Worm (Caenorhabditis elegans) whole organism, mixed stage, embryonic: ENCODE measurements around the gene T19C3.5.

Experiments used
- bed-3 ChIP-seq: fragments of 200-800 bp; sonication (Bioruptor generic); optimal IDR thresholded peaks from 3 replicates; lab custom pipeline; 2018; ENCODE audit warnings: mild to moderate bottlenecking, missing genetic modification characterization, moderate library complexity, missing compliant biosample characterization
- ceh-39 ChIP-seq: fragments of 150-350 bp; optimal IDR thresholded peaks from 2 replicates; lab custom pipeline; 2014; ENCODE audit warnings: missing biosample characterization, missing genetic modification characterization
- ceh-43 ChIP-seq: fragments of 200-800 bp; sonication (Bioruptor generic); optimal IDR thresholded peaks from 2 replicates; lab custom pipeline; 2018; ENCODE audit warnings: mild to moderate bottlenecking, missing genetic modification characterization, moderate library complexity, missing compliant biosample characterization
- ceh-83 ChIP-seq: fragments of 200-800 bp; sonication (Bioruptor generic); optimal IDR thresholded peaks from 2 replicates; lab custom pipeline; 2018; ENCODE audit warnings: mild to moderate bottlenecking, missing genetic modification characterization, missing compliant biosample characterization
- ces-1 ChIP-seq: fragments of 150-350 bp; optimal IDR thresholded peaks from 2 replicates; lab custom pipeline; 2014; ENCODE audit warnings: missing biosample characterization, missing genetic modification reagents, missing genetic modification characterization
- cnd-1 ChIP-seq: fragments of 200-800 bp; sonication (Bioruptor generic); optimal IDR thresholded peaks from 2 replicates; lab custom pipeline; 2018; ENCODE audit warnings: mild to moderate bottlenecking, missing genetic modification characterization, missing compliant biosample characterization
- drap-1 ChIP-seq: fragments of 200-800 bp; sonication (Bioruptor generic); optimal IDR thresholded peaks from 3 replicates; lab custom pipeline; 2018; ENCODE audit warnings: mild to moderate bottlenecking, missing genetic modification characterization, missing compliant biosample characterization
- elt-1 ChIP-seq: sonication (generic microtip); optimal IDR thresholded peaks from 2 replicates; lab custom pipeline; 2017; ENCODE audit warnings: missing genetic modification characterization, mild to moderate bottlenecking, missing compliant biosample characterization, antibody characterized with exemption, moderate library complexity, borderline replicate concordance; ENCODE audit not compliant: insufficient read depth
- elt-3 ChIP-seq: fragments of 150-350 bp; optimal IDR thresholded peaks from 2 replicates; lab custom pipeline; 2014; ENCODE audit warnings: missing biosample characterization, missing genetic modification characterization
- flh-1 ChIP-seq: fragments of 200-800 bp; sonication (Bioruptor generic); optimal IDR thresholded peaks from 2 replicates; lab custom pipeline; 2018; ENCODE audit warnings: mild to moderate bottlenecking, missing genetic modification characterization, moderate library complexity, missing compliant biosample characterization
- ham-2 ChIP-seq: fragments of 200-800 bp; sonication (Bioruptor generic); optimal IDR thresholded peaks from 2 replicates; lab custom pipeline; 2018; ENCODE audit warnings: mild to moderate bottlenecking, missing genetic modification characterization, missing compliant biosample characterization
- hlh-1 ChIP-seq: fragments of 150-350 bp; optimal IDR thresholded peaks from 2 replicates; lab custom pipeline; 2014; ENCODE audit warnings: missing biosample characterization, missing genetic modification reagents, missing genetic modification characterization
- lin-13 ChIP-seq: fragments of 150-350 bp; optimal IDR thresholded peaks from 2 replicates; lab custom pipeline; 2014; ENCODE audit warnings: missing biosample characterization, missing genetic modification characterization
- lin-32 ChIP-seq: fragments of 200-800 bp; sonication (Bioruptor generic); optimal IDR thresholded peaks from 2 replicates; lab custom pipeline; 2018; ENCODE audit warnings: mild to moderate bottlenecking, missing genetic modification characterization, missing compliant biosample characterization
- lsy-2 ChIP-seq: fragments of 150-350 bp; optimal IDR thresholded peaks from 2 replicates; lab custom pipeline; 2014; ENCODE audit warnings: missing biosample characterization, missing genetic modification characterization
- mab-5 ChIP-seq: fragments of 150-350 bp; optimal IDR thresholded peaks from 2 replicates; lab custom pipeline; 2014; ENCODE audit warnings: missing biosample characterization, missing genetic modification characterization
- mep-1 ChIP-seq: fragments of 150-350 bp; optimal IDR thresholded peaks from 2 replicates; lab custom pipeline; 2017; ENCODE audit warnings: missing biosample characterization, missing genetic modification reagents, missing genetic modification characterization, inconsistent platforms
- mls-2 ChIP-seq: sonication (generic microtip); optimal IDR thresholded peaks from 2 replicates; lab custom pipeline; 2016; ENCODE audit warnings: mild to moderate bottlenecking, missing genetic modification characterization, moderate library complexity, missing compliant biosample characterization
- nhr-2 ChIP-seq: fragments of 150-350 bp; optimal IDR thresholded peaks from 2 replicates; lab custom pipeline; 2014; ENCODE audit warnings: missing biosample characterization, missing genetic modification characterization
- nhr-237 ChIP-seq: fragments of 150-350 bp; optimal IDR thresholded peaks from 2 replicates; lab custom pipeline; 2014; ENCODE audit warnings: missing biosample characterization, missing genetic modification characterization
- nhr-28 ChIP-seq: fragments of 150-350 bp; optimal IDR thresholded peaks from 2 replicates; lab custom pipeline; 2014; ENCODE audit warnings: missing biosample characterization, missing genetic modification characterization
- pha-4 ChIP-seq: fragments of 150-350 bp; optimal IDR thresholded peaks from 2 replicates; lab custom pipeline; 2018; ENCODE audit warnings: missing biosample characterization, missing genetic modification reagents, missing genetic modification characterization
- sem-2 ChIP-seq: fragments of 200-800 bp; sonication (Bioruptor generic); optimal IDR thresholded peaks from 2 replicates; lab custom pipeline; 2018; ENCODE audit warnings: mild to moderate bottlenecking, missing genetic modification characterization, missing compliant biosample characterization
- snpc-4 ChIP-seq: fragments of 150-350 bp; optimal IDR thresholded peaks from 2 replicates; lab custom pipeline; 2014; ENCODE audit warnings: missing biosample characterization, missing genetic modification characterization
- sptf-1 ChIP-seq: sonication (generic microtip); optimal IDR thresholded peaks from 2 replicates; lab custom pipeline; 2017; ENCODE audit warnings: mild to moderate bottlenecking, missing genetic modification characterization, moderate library complexity, missing compliant biosample characterization
- tbx-8 ChIP-seq: fragments of 200-800 bp; sonication (Bioruptor generic); optimal IDR thresholded peaks from 2 replicates; lab custom pipeline; 2018; ENCODE audit warnings: mild to moderate bottlenecking, missing genetic modification characterization, moderate library complexity, missing compliant biosample characterization
- unc-120 ChIP-seq: sonication (generic microtip); optimal IDR thresholded peaks from 2 replicates; lab custom pipeline; 2017; ENCODE audit warnings: missing genetic modification characterization, missing compliant biosample characterization; ENCODE audit not compliant: poor library complexity, severe bottlenecking
- unc-39 ChIP-seq: fragments of 150-350 bp; optimal IDR thresholded peaks from 2 replicates; lab custom pipeline; 2014; ENCODE audit warnings: missing biosample characterization, missing genetic modification characterization
- unc-62 ChIP-seq: fragments of 150-350 bp; optimal IDR thresholded peaks from 2 replicates; lab custom pipeline; 2014; ENCODE audit warnings: missing biosample characterization, missing genetic modification reagents, missing genetic modification characterization
- zip-8 ChIP-seq: fragments of 150-350 bp; optimal IDR thresholded peaks from 2 replicates; lab custom pipeline; 2014; ENCODE audit warnings: missing biosample characterization, missing genetic modification characterization
- ztf-11 ChIP-seq: fragments of 150-350 bp; optimal IDR thresholded peaks from 2 replicates; lab custom pipeline; 2014; ENCODE audit warnings: missing biosample characterization, missing genetic modification characterization

T19C3.5 gene

DNA sequence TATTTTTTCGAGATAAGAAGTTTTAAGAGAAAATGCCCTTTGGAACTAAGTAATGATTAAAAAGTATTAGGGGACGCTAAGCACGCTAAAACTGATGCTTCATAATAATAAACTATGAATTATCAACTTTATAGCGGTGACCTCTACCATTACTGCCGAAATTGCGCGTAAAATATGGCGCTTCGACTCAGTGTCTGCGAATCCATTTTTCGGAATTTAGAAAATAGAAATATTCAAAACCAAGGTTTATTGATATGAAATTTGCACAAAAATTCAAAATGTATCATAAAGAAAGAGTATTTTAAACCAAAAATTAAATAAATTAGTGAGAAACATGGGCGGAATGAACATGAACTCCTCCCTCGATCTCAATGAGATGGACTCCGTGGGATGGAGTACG lies 28.5 kb downstream of the T19C3.5 start:
- TF ChIP-seq sem-2 (GFP tag; lab: Kevin White, UChicago) (no peak), snpc-4 (no peak), mab-5 (no peak), hlh-1 (no peak), zip-8 (tag; lab: Kevin White, UChicago) (no peak), ztf-11 (tag; lab: Kevin White, UChicago) (no peak), ces-1 (no peak), nhr-28 (tag; lab: Kevin White, UChicago) (no peak), ceh-39 (tag; lab: Kevin White, UChicago) (no peak), unc-62 (GFP tag; lab: Kevin White, UChicago) (no peak), drap-1 (no peak)

DNA sequence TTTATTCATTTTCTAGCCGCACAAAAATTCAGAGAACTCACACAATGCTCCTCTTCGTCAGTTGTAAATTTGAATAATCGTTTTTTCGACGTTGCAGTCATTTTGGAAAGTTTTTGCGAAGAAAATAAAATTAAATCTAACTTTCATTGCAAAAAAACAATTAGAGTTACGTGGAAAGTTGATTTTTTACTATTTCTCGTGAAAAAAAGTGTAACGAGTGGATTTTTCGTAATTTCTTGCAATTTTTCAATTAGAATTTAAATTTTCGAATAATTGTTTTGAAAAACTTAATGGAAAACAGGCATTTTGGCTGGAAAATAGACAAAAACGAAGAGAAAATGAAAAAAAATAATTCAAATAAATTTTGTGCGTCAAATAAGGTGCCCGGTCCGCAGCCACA lies 29.1 kb downstream of the T19C3.5 start, which contains the start of gene Y55B1AR.2:
TSS of gene Y55B1AR.2 (minus strand) at position 101 of the 400 bp plus-strand sequence.
- TF ChIP-seq nhr-28 (tag; lab: Kevin White, UChicago) (no peak), nhr-237 (tag; lab: Kevin White, UChicago) (no peak), lin-32 (GFP tag; lab: Kevin White, UChicago) (no peak), mep-1 (no peak), ceh-83 (GFP tag; lab: Kevin White, UChicago) (no peak), elt-1 (tag; lab: Kevin White, UChicago) (no peak), elt-3 (tag; lab: Kevin White, UChicago) (no peak), unc-120 (tag; lab: Kevin White, UChicago) (no peak)

DNA sequence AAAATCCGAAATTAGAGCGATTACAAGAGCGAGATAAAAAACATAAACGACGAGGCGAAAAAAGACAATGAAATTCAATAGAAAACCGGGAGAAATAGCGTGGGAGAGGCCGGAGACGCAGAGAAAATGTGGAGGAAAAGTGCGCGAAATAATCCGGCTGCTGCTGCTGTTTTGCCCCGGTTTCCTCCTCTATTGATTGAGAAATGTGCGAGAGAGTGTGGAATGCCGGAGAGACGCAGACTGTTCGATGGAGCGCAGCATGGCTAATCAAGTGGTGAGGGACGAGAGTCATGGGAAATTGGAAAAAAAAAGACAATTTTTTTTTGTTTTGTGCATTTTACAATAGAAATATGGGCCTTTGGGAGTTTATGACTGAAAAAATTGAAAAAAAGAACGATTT lies 29.6 kb downstream of the T19C3.5 start:
- peak; percentile 60 for TF ChIP-seq mep-1
- TF ChIP-seq ham-2 (GFP tag; lab: Kevin White, UChicago), result peak; percentile 97
- peak; percentile 64 for TF ChIP-seq mls-2 (tag; lab: Kevin White, UChicago)
- TF ChIP-seq ztf-11 (tag; lab: Kevin White, UChicago), result peak; percentile 43
- TF ChIP-seq hlh-1, result peak; percentile 9
- no peak for TF ChIP-seq ceh-83 (GFP tag; lab: Kevin White, UChicago)
- TF ChIP-seq tbx-8, result no peak
- TF ChIP-seq pha-4 (tag; lab: Kevin White, UChicago), result peak; percentile 39
- peak; percentile 20 for TF ChIP-seq nhr-237 (tag; lab: Kevin White, UChicago)
- TF ChIP-seq sptf-1 (tag; lab: Kevin White, UChicago), result peak; percentile 43
- TF ChIP-seq elt-3 (tag; lab: Kevin White, UChicago), result no peak
- TF ChIP-seq ces-1, result peak; percentile 91

DNA sequence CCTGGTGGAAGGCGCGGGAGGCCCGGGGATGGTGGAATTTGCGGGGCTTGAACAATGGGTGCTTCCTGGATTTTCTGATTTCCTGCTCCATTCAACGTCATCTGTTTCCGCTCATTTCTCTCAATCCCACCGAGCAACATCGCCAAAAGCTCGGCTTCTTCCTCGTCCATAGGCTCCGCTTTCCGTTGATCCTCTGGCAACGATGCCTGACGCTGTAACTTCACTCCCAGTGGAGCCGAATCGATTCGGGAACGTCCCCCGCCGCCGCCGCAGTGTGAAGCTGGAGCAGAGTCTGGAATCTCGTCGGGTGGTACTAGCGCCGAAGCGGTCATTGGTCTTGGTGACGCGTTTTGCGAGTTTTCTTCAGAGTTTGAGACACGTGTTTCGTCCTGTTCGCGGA lies 32.3 kb downstream of the T19C3.5 start:
- TF ChIP-seq pha-4 (tag; lab: Kevin White, UChicago) (no peak), ceh-83 (GFP tag; lab: Kevin White, UChicago) (no peak), ceh-43 (GFP tag; lab: Kevin White, UChicago) (no peak), snpc-4 (no peak), ztf-11 (tag; lab: Kevin White, UChicago) (no peak), flh-1 (no peak), mep-1 (no peak), ces-1 (no peak), unc-120 (tag; lab: Kevin White, UChicago) (no peak), nhr-2 (tag; lab: Kevin White, UChicago) (no peak), unc-39 (tag; lab: Kevin White, UChicago) (no peak), nhr-28 (tag; lab: Kevin White, UChicago) (no peak), cnd-1 (tag; lab: Kevin White, UChicago) (no peak), mls-2 (tag; lab: Kevin White, UChicago) (no peak), lin-32 (GFP tag; lab: Kevin White, UChicago) (no peak), ham-2 (GFP tag; lab: Kevin White, UChicago) (no peak), lin-13 (tag; lab: Kevin White, UChicago) (no peak), hlh-1 (no peak), sem-2 (GFP tag; lab: Kevin White, UChicago) (no peak)

DNA sequence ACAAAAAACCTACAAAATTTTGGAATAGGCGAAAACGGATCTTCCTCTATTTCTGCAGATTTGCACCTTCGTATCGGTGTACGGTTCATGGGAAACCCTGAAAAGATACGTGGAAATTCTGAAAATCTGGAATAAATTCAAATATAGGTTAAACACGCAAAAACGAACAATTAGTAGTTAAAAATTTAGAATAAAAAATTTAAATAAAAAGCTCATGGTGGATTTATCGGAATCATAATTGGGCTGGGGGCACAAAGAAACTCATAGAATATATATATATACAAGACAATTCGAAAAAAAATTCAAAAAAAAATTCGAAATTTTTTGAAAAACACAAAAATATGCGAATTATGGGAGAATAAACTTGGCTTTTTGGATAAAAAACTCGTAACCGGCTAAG lies 40.7 kb downstream of the T19C3.5 start, which contains the start of gene helq-1:
TSS of gene helq-1 (minus strand) at position 101 of the 400 bp plus-strand sequence.
- no peak for TF ChIP-seq lsy-2 (tag; lab: Kevin White, UChicago)
- TF ChIP-seq unc-39 (tag; lab: Kevin White, UChicago), result no peak
- TF ChIP-seq mep-1, result no peak
- no peak for TF ChIP-seq bed-3
- TF ChIP-seq snpc-4, result no peak
- TF ChIP-seq ceh-39 (tag; lab: Kevin White, UChicago), result no peak
- TF ChIP-seq lin-32 (GFP tag; lab: Kevin White, UChicago), result no peak
- TF ChIP-seq ceh-83 (GFP tag; lab: Kevin White, UChicago), result no peak
- TF ChIP-seq unc-120 (tag; lab: Kevin White, UChicago), result no peak
